Fruit fly (Drosophila melanogaster): ENCODE results near the gene CatB.

- TF ChIP-seq psq (optimal IDR thresholded peaks at IDR 0.05) = no peak
- no peak for TF ChIP-seq h (optimal IDR thresholded peaks at IDR 0.05)
- no peak for TF ChIP-seq Myc (optimal IDR thresholded peaks at IDR 0.05)
- TF ChIP-seq ttk (optimal IDR thresholded peaks at IDR 0.05) = no peak
Observed at dm6 chr2L:8694250-8694704, 11.1 kb upstream of the CatB start.
